Fruit fly (Drosophila melanogaster): ENCODE data around the gene Itpr.

DNA sequence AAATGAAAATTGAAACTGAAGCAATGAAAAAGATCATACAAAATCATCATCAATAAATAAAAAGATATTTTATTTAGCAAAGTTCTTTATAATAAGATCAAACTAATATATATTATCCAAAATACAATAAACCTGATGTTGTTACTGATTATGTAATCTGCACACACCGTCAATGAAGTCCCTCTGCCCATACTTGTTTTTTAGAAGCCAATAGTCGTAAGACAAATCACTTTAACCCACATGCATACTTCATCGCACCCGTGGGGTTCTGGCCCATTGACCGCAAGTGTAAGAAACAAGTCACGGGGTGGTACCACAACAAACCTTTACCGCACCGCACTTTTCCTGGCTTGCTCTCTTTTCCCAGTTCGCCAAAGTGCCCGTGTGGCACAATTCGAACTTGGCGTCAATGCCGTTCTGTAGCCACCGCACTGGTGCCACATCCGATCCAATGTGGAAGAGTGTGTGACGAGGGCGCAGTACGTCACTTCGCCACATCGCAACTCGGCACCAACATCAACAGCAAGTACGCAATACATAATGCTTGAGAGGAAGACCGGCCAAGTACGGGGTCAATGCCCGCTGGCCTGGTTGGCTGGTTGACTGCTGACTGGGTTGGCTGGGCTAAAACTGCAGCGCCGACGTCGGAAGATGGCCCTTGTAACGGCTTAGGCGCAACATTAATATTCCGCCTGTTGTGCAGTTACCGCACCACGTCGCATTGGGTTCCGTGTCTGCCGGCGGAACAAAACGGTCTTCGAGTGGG is 56.2 kb downstream of the Itpr start:
- peak; percentile 83 for TF ChIP-seq EcR (GFP tag; optimal IDR thresholded peaks at IDR 0.05)
- TF ChIP-seq CG8301 (tag; optimal IDR thresholded peaks at IDR 0.05) = no peak
- no peak for TF ChIP-seq CG17806 (tag; optimal IDR thresholded peaks at IDR 0.05)
- TF ChIP-seq rn (GFP tag; IDR thresholded peaks at IDR 0.05) = no peak
- no peak for TF ChIP-seq CG13204 (GFP tag; optimal IDR thresholded peaks at IDR 0.05)
- TF ChIP-seq CG8159 (tag; optimal IDR thresholded peaks at IDR 0.05) = no peak
- TF ChIP-seq CG15710 (tag; optimal IDR thresholded peaks at IDR 0.05) = no peak
- no peak for TF ChIP-seq CG4496 (GFP tag; IDR thresholded peaks at IDR 0.05)
